Worm (Caenorhabditis elegans): ENCODE results near the gene C52E2.3.
"Not testable (repeated sequence)": the region's sequence is repeated elsewhere in the genome, so short reads cannot be mapped to it uniquely, and the experiment has no call there.

C52E2.3 gene

DNA sequence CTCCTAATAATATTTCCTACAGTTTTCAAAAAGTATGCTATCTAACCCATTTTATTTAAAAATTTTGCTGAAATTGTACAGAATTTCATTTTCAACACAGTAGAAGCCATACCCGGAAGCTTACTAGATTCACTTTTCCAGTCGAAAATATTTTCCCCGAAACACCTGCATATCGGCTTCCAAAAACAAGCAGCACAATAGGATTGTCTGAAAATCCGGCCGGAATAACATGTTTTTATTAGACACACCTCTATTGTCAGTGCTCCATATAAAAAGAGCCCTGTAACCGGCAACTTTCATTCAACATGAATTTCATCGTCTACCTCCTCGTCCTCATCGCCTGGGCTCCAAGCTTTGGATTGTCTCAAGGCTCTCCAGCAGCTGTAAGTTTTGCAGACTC lies 1.5 kb downstream of the C52E2.3 start, which contains the start of gene C52E2.2:
C52E2.2 (plus strand) TSS at position 301 of the 400 bp plus-strand sequence.
- no peak for TF ChIP-seq nhr-20 (tag; optimal IDR thresholded peaks at IDR 0.05)
- no peak for TF ChIP-seq ceh-82 (tag; optimal IDR thresholded peaks at IDR 0.05)
- TF ChIP-seq rnt-1 (tag; optimal IDR thresholded peaks at IDR 0.05): no peak
- no peak for TF ChIP-seq fkh-10 (GFP tag; optimal IDR thresholded peaks at IDR 0.05)
- no peak for TF ChIP-seq pax-3 (tag; optimal IDR thresholded peaks at IDR 0.05)
- no peak for TF ChIP-seq C34B4.2 (tag; optimal IDR thresholded peaks at IDR 0.05)
- no peak for TF ChIP-seq sup-37 (GFP tag; optimal IDR thresholded peaks at IDR 0.05)
- no peak for TF ChIP-seq ceh-63 (GFP tag; optimal IDR thresholded peaks at IDR 0.05)
- TF ChIP-seq efl-1 (optimal IDR thresholded peaks at IDR 0.05): no peak
- TF ChIP-seq efl-1 (GFP tag; optimal IDR thresholded peaks at IDR 0.05 in 1 of 2): no peak
- no peak for TF ChIP-seq ets-5 (GFP tag; IDR thresholded peaks at IDR 0.05)
- TF ChIP-seq egl-27 (tag; optimal IDR thresholded peaks at IDR 0.05): no peak
- TF ChIP-seq ama-1 (optimal IDR thresholded peaks at IDR 0.05): no peak
- TF ChIP-seq tbx-2 (tag; optimal IDR thresholded peaks at IDR 0.05): no peak
- no peak for TF ChIP-seq lin-39 (tag; optimal IDR thresholded peaks at IDR 0.05)
- no peak for TF ChIP-seq ceh-90 (tag; optimal IDR thresholded peaks at IDR 0.05)

ce11 chrII:1854094-1854493 lies 3.0 kb downstream of the C52E2.3 start, which contains the start of gene fbxb-95:
Gene fbxb-95, plus strand, starts transcription at chrII:1854394.
- TF ChIP-seq snpc-4 (tag; optimal IDR thresholded peaks at IDR 0.05); ztf-11 (tag; optimal IDR thresholded peaks at IDR 0.05); zip-4 (GFP tag; optimal IDR thresholded peaks at IDR 0.05): not testable (repeated sequence)

ce11 chrII:1861285-1861793 lies 10.3 kb downstream of the C52E2.3 start, which contains the start of gene C16C4.18:
Gene C16C4.18, minus strand, starts transcription at chrII:1861335.
- TF ChIP-seq efl-1 (optimal IDR thresholded peaks at IDR 0.05) (peak; percentile 34 to 64), efl-1 (GFP tag; optimal IDR thresholded peaks at IDR 0.05 in 1 of 2) (peak; percentile 38 to 91), dpl-1 (GFP tag; optimal IDR thresholded peaks at IDR 0.05) (peak in 1 of 3 experiments; percentile 20)

DNA sequence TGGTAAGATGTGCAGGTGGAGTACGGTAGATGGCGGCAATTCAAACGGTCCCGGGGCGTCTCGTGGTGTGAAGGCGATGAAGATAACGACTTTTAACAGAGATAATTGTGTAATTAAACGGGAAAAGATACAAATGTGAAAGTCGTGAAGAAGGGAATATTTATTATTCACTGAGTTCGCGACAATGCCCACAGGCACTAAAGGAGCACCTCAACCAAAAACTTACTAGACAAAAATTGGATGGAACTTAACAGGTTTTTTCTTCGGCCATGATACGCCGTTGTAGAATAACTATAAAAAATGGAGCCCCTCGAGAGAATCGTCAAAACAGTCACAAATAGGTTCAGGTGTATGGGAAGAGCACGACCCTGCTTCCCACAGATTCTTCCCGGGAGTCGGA lies 11.3 kb downstream of the C52E2.3 start, which contains the start of gene fbxb-98:
fbxb-98 (plus strand) TSS at position 301 of the 400 bp plus-strand sequence.
- TF ChIP-seq blmp-1 (tag; optimal IDR thresholded peaks at IDR 0.05); efl-1 (optimal IDR thresholded peaks at IDR 0.05); efl-1 (GFP tag; optimal IDR thresholded peaks at IDR 0.05 in 1 of 2); aly-2 (tag; optimal IDR thresholded peaks at IDR 0.05): not testable (repeated sequence)

- no peak for TF ChIP-seq efl-1 (optimal IDR thresholded peaks at IDR 0.05)
- TF ChIP-seq efl-1 (GFP tag; optimal IDR thresholded peaks at IDR 0.05 in 1 of 2): peak in 1 of 2 experiments; percentile 32
- TF ChIP-seq jun-1 (tag; optimal IDR thresholded peaks at IDR 0.05): no peak
Observed at ce11 chrII:1864278-1864677, 13.2 kb downstream of the C52E2.3 start, which contains the start of gene C16C4.17. Gene C16C4.17, plus strand, starts transcription at chrII:1864578.

DNA sequence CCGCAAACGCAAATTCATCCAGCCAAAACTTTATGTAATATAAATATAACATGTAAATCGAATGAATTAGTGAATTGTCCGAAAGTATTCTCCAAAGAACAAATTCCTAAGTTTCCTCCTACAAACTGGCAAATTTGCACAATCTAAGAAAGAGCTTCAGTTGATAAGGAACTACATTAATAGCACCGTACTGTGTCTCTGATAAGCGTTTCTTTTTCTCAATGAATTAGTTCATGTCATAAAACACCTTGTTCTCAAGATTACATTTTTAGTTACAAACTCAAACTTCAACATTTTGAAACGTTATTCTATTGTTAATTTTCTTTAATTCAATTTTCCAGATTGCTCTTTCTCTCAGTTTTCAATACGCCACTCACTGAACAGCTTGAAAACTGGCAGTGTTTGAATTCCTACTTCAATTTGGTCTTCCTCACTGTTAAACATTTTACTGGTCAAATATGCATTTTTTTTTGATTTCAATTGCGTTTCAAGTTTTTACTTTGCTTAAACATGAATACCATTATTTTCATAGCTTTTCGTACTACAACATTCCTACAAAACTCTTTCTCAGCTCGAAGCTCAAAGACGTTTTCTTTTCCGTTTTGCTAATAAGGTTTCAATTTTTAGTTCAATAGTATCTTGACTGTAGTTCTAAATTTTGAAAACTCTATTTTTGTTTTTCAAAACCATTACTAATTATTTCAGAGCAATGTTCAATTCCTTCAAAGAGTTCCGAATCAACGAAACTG lies 14.8 kb downstream of the C52E2.3 start, which contains the start of gene math-15:
math-15 (plus strand) TSS at position 699 of the 749 bp plus-strand sequence.
- TF ChIP-seq efl-1 (optimal IDR thresholded peaks at IDR 0.05) (no peak), efl-1 (GFP tag; optimal IDR thresholded peaks at IDR 0.05 in 1 of 2) (peak in 1 of 2 experiments; percentile 79), elt-2 (tag; optimal IDR thresholded peaks at IDR 0.05) (peak; percentile 59), lin-14 (GFP tag; optimal IDR thresholded peaks at IDR 0.05) (no peak), grh-1 (GFP tag; IDR thresholded peaks at IDR 0.05) (no peak), mep-1 (tag; optimal IDR thresholded peaks at IDR 0.05) (no peak), lin-35 (GFP tag; optimal IDR thresholded peaks at IDR 0.05) (no peak), Y116A8C.19 (tag; optimal IDR thresholded peaks at IDR 0.05; ENCODE audit: borderline replicate concordance) (no peak), ama-1 (optimal IDR thresholded peaks at IDR 0.05) (no peak), C16A3.4 (tag; optimal IDR thresholded peaks at IDR 0.05) (no peak), isw-1 (GFP tag; IDR thresholded peaks at IDR 0.05) (no peak), lin-39 (tag; optimal IDR thresholded peaks at IDR 0.05) (no peak), F16B12.6 (tag; optimal IDR thresholded peaks at IDR 0.05) (no peak), nhr-19 (GFP tag; conservative IDR thresholded peaks at IDR 0.05) (no peak), C34B4.2 (tag; optimal IDR thresholded peaks at IDR 0.05) (no peak)

Data from whole organism, L1 larva.